Worm (Caenorhabditis elegans) whole organism, midembryonic: ENCODE data around the gene twk-43.

Source experiments
- T22C8.4 ChIP-seq: fragments of 200-800 bp; sonication (Bioruptor generic); IDR thresholded peaks from 2 replicates; pipeline ENCODE4 v1.3.6; 2022; ENCODE audit warnings: missing genetic modification characterization, missing compliant biosample characterization
- cog-1 ChIP-seq: sonication (generic microtip); optimal IDR thresholded peaks from 2 replicates; lab custom pipeline; 2016; ENCODE audit warnings: missing genetic modification characterization, missing compliant biosample characterization
- flt-1 ChIP-seq: fragments of 200-800 bp; sonication (Bioruptor generic); IDR thresholded peaks from 2 replicates; pipeline ENCODE4 v1.3.6; 2022; ENCODE audit warnings: missing genetic modification characterization, missing compliant biosample characterization
- klf-2 ChIP-seq: fragments of 200-800 bp; sonication (Bioruptor generic); conservative IDR thresholded peaks from 2 replicates; pipeline ENCODE4 v1.3.6; 2022; ENCODE audit warnings: missing genetic modification reagents, missing genetic modification characterization, missing compliant biosample characterization
- med-1 ChIP-seq: sonication (generic microtip); optimal IDR thresholded peaks from 2 replicates; lab custom pipeline; 2017; ENCODE audit warnings: missing genetic modification characterization, mild to moderate bottlenecking, missing compliant biosample characterization, antibody characterized with exemption, missing genetic modification reagents; ENCODE audit not compliant: insufficient read depth
- ref-1 ChIP-seq: fragments of 200-800 bp; sonication (Bioruptor generic); conservative IDR thresholded peaks from 2 replicates; pipeline ENCODE4 v1.3.6; 2022; ENCODE audit warnings: missing genetic modification reagents, missing genetic modification characterization, missing compliant biosample characterization
- tab-1 ChIP-seq: fragments of 200-800 bp; sonication (Bioruptor generic); IDR thresholded peaks from 2 replicates; pipeline ENCODE4 v1.3.6; 2022; ENCODE audit warnings: missing genetic modification characterization, missing compliant biosample characterization
- ztf-23 ChIP-seq: fragments of 200-800 bp; sonication (Bioruptor generic); IDR thresholded peaks from 2 replicates; pipeline ENCODE4 v1.3.6; 2022; ENCODE audit warnings: missing genetic modification reagents, missing genetic modification characterization, missing compliant biosample characterization
- ztf-29 ChIP-seq: fragments of 200-800 bp; sonication (Bioruptor generic); IDR thresholded peaks from 2 replicates; pipeline ENCODE4 v1.3.6; 2022; ENCODE audit warnings: missing genetic modification reagents, missing genetic modification characterization, missing compliant biosample characterization

twk-43 gene

DNA sequence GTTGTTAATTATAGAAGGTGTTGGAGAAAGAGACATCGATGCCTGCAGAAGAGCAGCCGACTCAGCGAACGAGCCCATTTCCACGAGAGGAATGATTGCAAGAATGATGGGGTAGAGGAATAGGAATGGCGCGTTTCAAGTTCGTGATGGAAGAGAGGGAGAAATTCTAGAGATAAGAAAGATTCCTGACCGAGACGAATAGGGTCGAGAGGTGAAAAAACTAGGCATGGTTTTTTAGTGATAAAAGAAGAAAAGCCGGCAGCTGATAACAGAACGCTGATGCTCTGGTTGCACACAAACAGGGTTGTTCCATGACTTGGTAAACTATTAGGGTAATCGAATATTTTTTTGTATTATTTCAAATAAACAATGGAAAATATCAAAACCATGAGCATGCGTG is 26.7 kb downstream of the twk-43 start:
- TF ChIP-seq med-1 (GFP tag; lab: Kevin White, UChicago) (no peak), ztf-23 (GFP tag; lab: Robert Waterston, UW) (no peak), ref-1 (no peak), flt-1 (no peak), ztf-29 (no peak), klf-2 (GFP tag; lab: Robert Waterston, UW) (no peak), cog-1 (tag; lab: Kevin White, UChicago) (no peak), T22C8.4 (GFP tag; lab: Robert Waterston, UW) (no peak), tab-1 (no peak)

DNA sequence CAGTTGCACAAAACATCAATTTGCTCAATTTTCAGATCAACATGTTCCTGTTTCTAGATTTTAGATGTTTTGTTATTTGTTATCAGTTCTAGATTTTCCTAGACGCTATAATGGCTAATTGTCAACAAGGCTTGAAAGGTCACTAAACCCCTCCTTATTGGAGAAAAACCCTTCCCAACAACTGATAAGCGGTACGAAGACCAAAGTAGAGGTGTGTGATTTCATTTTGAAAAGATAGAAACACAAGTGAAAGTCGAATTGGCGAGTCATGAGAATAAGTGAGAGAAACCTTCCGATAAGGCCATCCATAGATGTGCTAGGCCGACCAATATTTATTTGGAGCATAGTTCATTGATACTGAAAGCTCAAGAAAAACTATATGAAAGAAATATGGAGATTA is 27.6 kb downstream of the twk-43 start:
- no peak for TF ChIP-seq ref-1
- TF ChIP-seq T22C8.4 (GFP tag; lab: Robert Waterston, UW): no peak
- TF ChIP-seq ztf-23 (GFP tag; lab: Robert Waterston, UW): no peak
- TF ChIP-seq med-1 (GFP tag; lab: Kevin White, UChicago): no peak
- TF ChIP-seq ztf-29: no peak
- TF ChIP-seq klf-2 (GFP tag; lab: Robert Waterston, UW): no peak
- TF ChIP-seq flt-1: no peak
- no peak for TF ChIP-seq cog-1 (tag; lab: Kevin White, UChicago)
- TF ChIP-seq tab-1: no peak

ce11 chrV:13374532-13374931 is 28.5 kb downstream of the twk-43 start:
- TF ChIP-seq cog-1 (tag; lab: Kevin White, UChicago) (no peak), flt-1 (peak; percentile 59; the same call in 1 of the 2 replicates)

DNA sequence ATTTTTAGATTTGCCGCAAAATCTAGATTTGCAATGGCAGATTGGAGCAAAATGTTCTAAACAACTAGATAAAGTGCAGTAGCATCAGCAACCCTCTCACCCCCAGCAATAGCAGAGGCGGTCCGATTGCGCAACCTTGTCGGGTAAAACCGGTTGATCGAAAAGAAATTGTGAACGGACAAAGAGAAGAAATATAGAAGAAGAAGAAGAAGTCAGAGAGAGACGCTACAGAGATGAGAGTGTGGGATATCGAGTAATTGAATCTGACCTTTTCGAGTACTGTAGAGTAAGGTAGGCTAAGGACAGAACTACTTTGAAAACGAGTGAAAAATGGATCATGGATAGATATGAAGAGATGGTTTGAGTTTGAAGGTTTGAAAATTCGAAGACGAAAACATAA is 29.8 kb downstream of the twk-43 start:
- TF ChIP-seq ztf-29 (no peak), med-1 (GFP tag; lab: Kevin White, UChicago) (no peak), cog-1 (tag; lab: Kevin White, UChicago) (no peak), tab-1 (no peak), ztf-23 (GFP tag; lab: Robert Waterston, UW) (no peak), flt-1 (no peak), T22C8.4 (GFP tag; lab: Robert Waterston, UW) (no peak), klf-2 (GFP tag; lab: Robert Waterston, UW) (no peak), ref-1 (no peak)

DNA sequence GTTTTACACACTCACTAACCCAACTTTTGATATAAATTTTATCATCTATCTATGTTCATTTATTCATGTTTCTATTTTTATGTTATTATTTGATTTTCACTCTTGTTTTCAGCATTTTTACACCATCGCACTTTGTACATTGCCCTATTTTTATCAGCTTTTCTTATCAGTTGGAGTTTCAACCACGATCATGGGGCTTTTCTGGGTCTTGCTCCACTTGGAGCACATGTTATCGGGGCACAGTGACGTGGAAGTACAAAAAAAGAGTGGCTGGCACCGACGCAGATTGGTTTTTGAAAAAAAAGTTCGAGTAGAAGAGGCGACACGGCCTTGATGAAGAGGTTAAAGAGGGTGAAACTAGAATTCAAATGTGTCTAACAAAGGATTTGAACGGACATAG is 31.1 kb downstream of the twk-43 start:
- TF ChIP-seq ztf-23 (GFP tag; lab: Robert Waterston, UW) (no peak), flt-1 (no peak), T22C8.4 (GFP tag; lab: Robert Waterston, UW) (no peak), med-1 (GFP tag; lab: Kevin White, UChicago) (no peak), tab-1 (no peak), ref-1 (no peak), ztf-29 (no peak), klf-2 (GFP tag; lab: Robert Waterston, UW) (no peak), cog-1 (tag; lab: Kevin White, UChicago) (no peak)

DNA sequence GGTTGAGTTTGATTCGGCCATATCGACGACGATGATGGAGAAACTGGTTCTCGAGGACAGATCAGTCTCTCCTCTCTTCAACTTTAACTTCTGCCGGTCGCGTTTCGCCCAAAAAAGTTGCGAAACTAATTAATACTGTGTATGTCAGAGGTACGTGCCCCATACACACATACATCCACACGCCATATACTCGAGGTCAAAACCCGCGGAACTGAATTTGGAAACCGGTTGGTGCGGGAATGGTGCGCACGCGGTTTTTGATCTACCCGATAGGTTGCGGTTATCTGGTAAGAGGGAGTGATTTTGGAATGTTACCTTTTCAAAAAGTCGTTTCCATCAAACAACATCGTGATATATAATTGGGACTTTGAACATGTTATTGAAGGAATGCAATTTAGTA is 34.1 kb downstream of the twk-43 start, which contains the start of gene ifbp-1:
Gene ifbp-1, minus strand, starts transcription at position 85 of the 400 bp plus-strand sequence.
- TF ChIP-seq flt-1: no peak
- TF ChIP-seq ztf-23 (GFP tag; lab: Robert Waterston, UW): no peak
- TF ChIP-seq ztf-29: no peak
- no peak for TF ChIP-seq cog-1 (tag; lab: Kevin White, UChicago)
- TF ChIP-seq med-1 (GFP tag; lab: Kevin White, UChicago): no peak
- no peak for TF ChIP-seq ref-1
- no peak for TF ChIP-seq klf-2 (GFP tag; lab: Robert Waterston, UW)
- TF ChIP-seq T22C8.4 (GFP tag; lab: Robert Waterston, UW): no peak
- no peak for TF ChIP-seq tab-1

ce11 chrV:13380980-13381379 is 34.9 kb downstream of the twk-43 start, which contains the start of gene cpz-2:
Gene cpz-2, plus strand, starts transcription at chrV:13381189.
- TF ChIP-seq ztf-23 (GFP tag; lab: Robert Waterston, UW) (no peak), tab-1 (no peak), cog-1 (tag; lab: Kevin White, UChicago) (no peak), ref-1 (no peak), klf-2 (GFP tag; lab: Robert Waterston, UW) (no peak), ztf-29 (no peak), T22C8.4 (GFP tag; lab: Robert Waterston, UW) (no peak), flt-1 (no peak), med-1 (GFP tag; lab: Kevin White, UChicago) (no peak)

DNA sequence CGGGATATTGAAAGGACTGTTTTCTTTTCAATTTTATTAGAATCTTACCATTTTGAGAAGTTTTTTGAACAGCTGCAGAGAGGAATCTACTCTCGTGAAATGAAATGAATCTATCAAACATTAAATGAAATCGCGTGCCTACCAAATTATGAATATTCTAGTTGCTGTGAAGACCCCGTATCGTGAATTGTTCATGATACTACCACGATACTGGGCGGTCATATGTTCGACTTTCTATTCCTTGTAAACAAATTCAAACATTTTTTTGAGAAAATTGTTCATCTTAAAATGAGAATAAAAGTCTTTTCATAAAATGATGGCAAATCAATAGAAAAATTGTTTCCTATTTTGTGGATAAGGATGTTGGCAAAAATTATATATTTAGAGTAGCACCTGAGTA is 39.7 kb downstream of the twk-43 start, which contains the start of gene gcy-34:
Gene gcy-34, minus strand, starts transcription at position 101 of the 400 bp plus-strand sequence.
- no peak for TF ChIP-seq tab-1
- TF ChIP-seq klf-2 (GFP tag; lab: Robert Waterston, UW): no peak
- TF ChIP-seq flt-1: no peak
- TF ChIP-seq med-1 (GFP tag; lab: Kevin White, UChicago): no peak
- TF ChIP-seq ref-1: no peak
- no peak for TF ChIP-seq ztf-29
- TF ChIP-seq cog-1 (tag; lab: Kevin White, UChicago): no peak
- TF ChIP-seq T22C8.4 (GFP tag; lab: Robert Waterston, UW): no peak
- TF ChIP-seq ztf-23 (GFP tag; lab: Robert Waterston, UW): no peak

DNA sequence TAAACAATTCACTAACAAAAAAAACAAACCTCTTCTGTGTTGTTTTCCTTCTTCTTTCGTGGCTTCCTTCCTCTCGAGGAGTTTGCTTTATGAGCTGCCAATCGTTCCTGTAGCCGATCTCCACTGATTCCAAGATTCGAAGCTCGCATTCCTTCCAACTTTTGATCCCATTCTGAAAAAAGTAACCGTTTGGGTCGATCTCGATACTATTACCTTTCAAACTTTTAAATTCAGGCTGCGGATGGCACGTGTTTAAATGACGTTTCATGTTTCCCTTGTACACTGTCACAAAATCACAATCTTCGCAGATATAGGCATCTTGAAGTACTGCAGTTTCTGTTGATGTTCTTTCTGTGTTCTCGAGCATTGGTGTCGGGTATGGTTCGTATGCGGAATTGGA is 41.4 kb downstream of the twk-43 start:
- TF ChIP-seq ztf-29 (no peak), tab-1 (no peak), cog-1 (tag; lab: Kevin White, UChicago) (no peak), ztf-23 (GFP tag; lab: Robert Waterston, UW) (no peak), T22C8.4 (GFP tag; lab: Robert Waterston, UW) (no peak), klf-2 (GFP tag; lab: Robert Waterston, UW) (no peak), ref-1 (no peak), med-1 (GFP tag; lab: Kevin White, UChicago) (no peak), flt-1 (no peak)

DNA sequence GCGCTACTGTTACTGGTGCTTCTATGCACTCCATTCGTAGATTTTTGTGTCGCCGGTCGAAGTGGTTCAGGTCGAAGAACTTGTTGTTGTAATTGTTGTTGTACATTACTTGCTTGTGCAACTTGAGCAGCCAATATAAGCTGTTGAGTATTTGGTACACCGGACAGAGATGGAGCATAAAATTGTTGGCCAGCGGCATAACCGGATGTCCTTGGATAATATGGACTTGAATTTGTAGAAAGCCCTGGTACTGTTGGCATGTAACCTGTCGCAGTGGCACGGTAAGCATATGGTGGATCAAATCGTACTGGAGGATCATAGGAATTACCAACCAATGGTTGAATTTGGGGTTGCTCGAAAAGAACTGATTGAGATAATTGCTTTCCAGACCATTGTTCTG is 42.9 kb downstream of the twk-43 start:
- TF ChIP-seq tab-1: no peak
- TF ChIP-seq flt-1: no peak
- no peak for TF ChIP-seq med-1 (GFP tag; lab: Kevin White, UChicago)
